Worm (Caenorhabditis elegans) whole organism, mixed stage, embryonic: Measurements from ENCODE around the gene cup-16.

ENCODE experiments used
- lsy-2 ChIP-seq: fragments of 150-350 bp; optimal IDR thresholded peaks from 2 replicates; lab custom pipeline; 2014; ENCODE audit warnings: missing biosample characterization, missing genetic modification characterization
- nhr-237 ChIP-seq: fragments of 150-350 bp; optimal IDR thresholded peaks from 2 replicates; lab custom pipeline; 2014; ENCODE audit warnings: missing biosample characterization, missing genetic modification characterization
- snpc-4 ChIP-seq: fragments of 150-350 bp; optimal IDR thresholded peaks from 2 replicates; lab custom pipeline; 2014; ENCODE audit warnings: missing biosample characterization, missing genetic modification characterization
- unc-62 ChIP-seq: fragments of 150-350 bp; optimal IDR thresholded peaks from 2 replicates; lab custom pipeline; 2014; ENCODE audit warnings: missing biosample characterization, missing genetic modification reagents, missing genetic modification characterization

ce11 chrII:8745449-8746297 lies 38.7 kb downstream of the cup-16 start:
- TF ChIP-seq nhr-237 (tag; lab: Kevin White, UChicago) (no peak), lsy-2 (tag; lab: Kevin White, UChicago) (no peak), unc-62 (GFP tag; lab: Kevin White, UChicago) (no peak), snpc-4 (tag; lab: Kevin White, UChicago) (no peak)
